2 fruit fly cellular contexts compared by ENCODE assay signal in genomic region chr3L:16779704-16780173, dm6.
TF ChIP-seq lines count a peak whose summit lies in the region.

Gene mus302, minus strand, starts transcription at chr3L:16779736.
Gene CG9705, plus strand, starts transcription at chr3L:16780100.

TF ChIP-seq in whole organism, embryonic, 481 proteins besides CTCF, POLR2A, EP300 and RAD21 (continued from another document and continues in another):
- TF ChIP-seq tx (GFP tag; optimal IDR thresholded peaks at IDR 0.05; lab: Kevin White, UChicago) (no peak), Antp (GFP tag; optimal IDR thresholded peaks at IDR 0.05; lab: Kevin White, UChicago) (no peak), btn (GFP tag; optimal IDR thresholded peaks at IDR 0.05; lab: Kevin White, UChicago) (no peak), CG1233 (GFP tag; optimal IDR thresholded peaks at IDR 0.05; lab: Kevin White, UChicago) (no peak), usp (GFP tag; optimal IDR thresholded peaks at IDR 0.05; lab: Kevin White, UChicago) (no peak), sna (GFP tag; IDR thresholded peaks at IDR 0.05; lab: Robert Waterston, UW; ENCODE audit: partially characterized antibody) (peak; percentile 56; the same call in 1 of the 2 replicates), CG7357 (GFP tag; IDR thresholded peaks at IDR 0.05; lab: Robert Waterston, UW) (peak; percentile 78), ewg (GFP tag; optimal IDR thresholded peaks at IDR 0.05; lab: Kevin White, UChicago) (peak; percentile 24), sisA (GFP tag; IDR thresholded peaks at IDR 0.05; lab: Robert Waterston, UW) (no peak), CG12299 (tag; optimal IDR thresholded peaks at IDR 0.05; lab: Kevin White, UChicago) (no peak), D19A (tag; optimal IDR thresholded peaks at IDR 0.05; lab: Kevin White, UChicago) (peak; percentile 12), CG8290 (GFP tag; optimal IDR thresholded peaks at IDR 0.05; lab: Kevin White, UChicago) (peak; percentile 31), CG8290 (tag; optimal IDR thresholded peaks at IDR 0.05; lab: Kevin White, UChicago) (no peak), unpg (GFP tag; optimal IDR thresholded peaks at IDR 0.05; lab: Kevin White, UChicago) (peak; percentile 27), Opbp (GFP tag; IDR thresholded peaks at IDR 0.05; lab: Robert Waterston, UW; ENCODE audit: partially characterized antibody) (peak; percentile 7; the same call in 2 of the 3 replicates), Chrac-16 (GFP tag; optimal IDR thresholded peaks at IDR 0.05; lab: Kevin White, UChicago) (peak; percentile 30), CoRest (tag; optimal IDR thresholded peaks at IDR 0.05; lab: Kevin White, UChicago) (peak; percentile 75), CG3995 (GFP tag; optimal IDR thresholded peaks at IDR 0.05; lab: Kevin White, UChicago) (peak; percentile 33), jumu (GFP tag; optimal IDR thresholded peaks at IDR 0.05; lab: Kevin White, UChicago) (no peak), br (optimal IDR thresholded peaks at IDR 0.05; lab: Kevin White, UChicago) (no peak), CG14860 (GFP tag; IDR thresholded peaks at IDR 0.05; lab: Robert Waterston, UW; ENCODE audit: partially characterized antibody) (peak; percentile 61), Dp (GFP tag; optimal IDR thresholded peaks at IDR 0.05; lab: Kevin White, UChicago) (peak; percentile 68), trem (tag; optimal IDR thresholded peaks at IDR 0.05; lab: Kevin White, UChicago) (peak; percentile 72), pan (optimal IDR thresholded peaks at IDR 0.05; lab: Kevin White, UChicago) (no peak), pan (GFP tag; optimal IDR thresholded peaks at IDR 0.05 in 1 of 2, IDR thresholded peaks at IDR 0.05 in 1 of 2) (no peak), Oli (tag; optimal IDR thresholded peaks at IDR 0.05; lab: Kevin White, UChicago) (peak; percentile 8), CG14710 (tag; optimal IDR thresholded peaks at IDR 0.05; lab: Kevin White, UChicago) (peak; percentile 78), cg (GFP tag; optimal IDR thresholded peaks at IDR 0.05; lab: Kevin White, UChicago) (no peak), CG33557 (GFP tag; optimal IDR thresholded peaks at IDR 0.05; lab: Kevin White, UChicago) (peak; percentile 38), CG2120 (GFP tag; optimal IDR thresholded peaks at IDR 0.05; lab: Kevin White, UChicago) (peak; percentile 55), CG10366 (GFP tag; IDR thresholded peaks at IDR 0.05; lab: Robert Waterston, UW) (peak; percentile 38; the same call in 1 of the 2 replicates), CG8359 (GFP tag; optimal IDR thresholded peaks at IDR 0.05; lab: Kevin White, UChicago; ENCODE audit: borderline replicate concordance) (no peak), H15 (GFP tag; IDR thresholded peaks at IDR 0.05; lab: Robert Waterston, UW) (0 out of 3 replicates have a peak, but pooled peaks have one; percentile 26), ranshi (GFP tag; IDR thresholded peaks at IDR 0.05; lab: Robert Waterston, UW) (peak; percentile 40; the same call in 1 of the 2 replicates), CG10267 (tag; optimal IDR thresholded peaks at IDR 0.05; lab: Kevin White, UChicago) (peak; percentile 69), exex (tag; optimal IDR thresholded peaks at IDR 0.05; lab: Kevin White, UChicago) (no peak), Neu2 (GFP tag; optimal IDR thresholded peaks at IDR 0.05; lab: Kevin White, UChicago; ENCODE audit: borderline replicate concordance) (no peak), CG11723 (GFP tag; optimal IDR thresholded peaks at IDR 0.05; lab: Kevin White, UChicago) (peak; percentile 7), eve (GFP tag; optimal IDR thresholded peaks at IDR 0.05; lab: Kevin White, UChicago) (no peak), fd3F (GFP tag; optimal IDR thresholded peaks at IDR 0.05; lab: Kevin White, UChicago) (peak; percentile 22), crc (GFP tag; optimal IDR thresholded peaks at IDR 0.05; lab: Kevin White, UChicago) (no peak), Camta (GFP tag; optimal IDR thresholded peaks at IDR 0.05; lab: Kevin White, UChicago) (no peak), CG5953 (GFP tag; IDR thresholded peaks at IDR 0.05; lab: Robert Waterston, UW) (no peak), kni (GFP tag; optimal IDR thresholded peaks at IDR 0.05; lab: Kevin White, UChicago) (no peak), odd (GFP tag; optimal IDR thresholded peaks at IDR 0.05; lab: Kevin White, UChicago) (no peak), Xrp1 (GFP tag; IDR thresholded peaks at IDR 0.05; lab: Robert Waterston, UW) (peak; percentile 45; the same call in 1 of the 2 replicates), Awh (GFP tag; IDR thresholded peaks at IDR 0.05; lab: Robert Waterston, UW) (no peak), Xbp1 (GFP tag; optimal IDR thresholded peaks at IDR 0.05; lab: Kevin White, UChicago) (peak; percentile 65), CG1832 (GFP tag; optimal IDR thresholded peaks at IDR 0.05; lab: Kevin White, UChicago) (no peak), pb (GFP tag; optimal IDR thresholded peaks at IDR 0.05; lab: Kevin White, UChicago) (no peak), Lhr (GFP tag; optimal IDR thresholded peaks at IDR 0.05; lab: Kevin White, UChicago) (peak; percentile 61), CG17829 (tag; optimal IDR thresholded peaks at IDR 0.05; lab: Kevin White, UChicago) (peak; percentile 63), CG12942 (GFP tag; optimal IDR thresholded peaks at IDR 0.05; lab: Kevin White, UChicago) (peak; percentile 40), rib (GFP tag; IDR thresholded peaks at IDR 0.05; lab: Robert Waterston, UW) (no peak), al (GFP tag; IDR thresholded peaks at IDR 0.05; lab: Robert Waterston, UW) (peak; percentile 39; the same call in 1 of the 2 replicates), sens-2 (GFP tag; IDR thresholded peaks at IDR 0.05; lab: Robert Waterston, UW) (no peak), CG1602 (GFP tag; optimal IDR thresholded peaks at IDR 0.05; lab: Kevin White, UChicago) (peak; percentile 63), Hr78 (GFP tag; optimal IDR thresholded peaks at IDR 0.05; lab: Kevin White, UChicago) (no peak), nerfin-1 (tag; optimal IDR thresholded peaks at IDR 0.05; lab: Kevin White, UChicago) (peak; percentile 17), CG12744 (GFP tag; optimal IDR thresholded peaks at IDR 0.05; lab: Kevin White, UChicago) (no peak), prd (optimal IDR thresholded peaks at IDR 0.05; lab: Kevin White, UChicago) (no peak), prd (GFP tag; IDR thresholded peaks at IDR 0.05; lab: Robert Waterston, UW) (peak; percentile 71), fd102C (GFP tag; optimal IDR thresholded peaks at IDR 0.05; lab: Kevin White, UChicago) (no peak), BEAF-32 (GFP tag; optimal IDR thresholded peaks at IDR 0.05; lab: Kevin White, UChicago) (peak; percentile 86), Mes4 (GFP tag; optimal IDR thresholded peaks at IDR 0.05; lab: Kevin White, UChicago) (no peak), gce (GFP tag; IDR thresholded peaks at IDR 0.05; lab: Robert Waterston, UW) (no peak)

TF ChIP-seq in whole organism, prepupa, 60 proteins besides CTCF, POLR2A, EP300 and RAD21 (continued from another document):
- TF ChIP-seq CG6792 (GFP tag; optimal IDR thresholded peaks at IDR 0.05; lab: Kevin White, UChicago) (peak; percentile 6), OdsH (GFP tag; optimal IDR thresholded peaks at IDR 0.05; lab: Kevin White, UChicago) (no peak), dsx (GFP tag; optimal IDR thresholded peaks at IDR 0.05; lab: Kevin White, UChicago; ENCODE audit: poor library complexity, severe bottlenecking) (peak; percentile 37), Sox15 (GFP tag; optimal IDR thresholded peaks at IDR 0.05; lab: Kevin White, UChicago) (peak; percentile 11), CG11762 (GFP tag; optimal IDR thresholded peaks at IDR 0.05; lab: Kevin White, UChicago; ENCODE audit: insufficient read depth) (no peak), fd85E (GFP tag; optimal IDR thresholded peaks at IDR 0.05; lab: Kevin White, UChicago) (no peak), Sox102F (GFP tag; optimal IDR thresholded peaks at IDR 0.05; lab: Kevin White, UChicago) (no peak), Gug (GFP tag; IDR thresholded peaks at IDR 0.05; lab: Robert Waterston, UW) (no peak), CG31627 (GFP tag; optimal IDR thresholded peaks at IDR 0.05; lab: Kevin White, UChicago) (peak; percentile 44), CG3919 (GFP tag; optimal IDR thresholded peaks at IDR 0.05; lab: Kevin White, UChicago) (no peak), Hr4 (GFP tag; optimal IDR thresholded peaks at IDR 0.05; lab: Kevin White, UChicago) (peak; percentile 48), svp (GFP tag; lab: Kevin White, UChicago) (peak; percentile 76), Hr39 (GFP tag; optimal IDR thresholded peaks at IDR 0.05; lab: Kevin White, UChicago) (peak; percentile 26), CG15336 (GFP tag; IDR thresholded peaks at IDR 0.05; lab: Robert Waterston, UW) (0 out of 2 replicates have a peak, but pooled peaks have one; percentile 18), Eip75B (GFP tag; optimal IDR thresholded peaks at IDR 0.05; lab: Kevin White, UChicago) (peak; percentile 8), acj6 (GFP tag; optimal IDR thresholded peaks at IDR 0.05; lab: Kevin White, UChicago) (peak; percentile 58), eg (GFP tag; IDR thresholded peaks at IDR 0.05; lab: Robert Waterston, UW) (no peak; the same call in 2 of the 3 replicates), Eip93F (GFP tag; optimal IDR thresholded peaks at IDR 0.05; lab: Kevin White, UChicago) (peak; percentile 8), CG3032 (tag; optimal IDR thresholded peaks at IDR 0.05; lab: Kevin White, UChicago) (peak; percentile 34)
